Fruit fly (Drosophila melanogaster) whole organism: ENCODE results near the gene fig.

ENCODE experiments used
- CG8478 ChIP-seq: fragments of >200 bp; optimal IDR thresholded peaks from 2 replicates; lab custom pipeline; 2018; ENCODE audit warnings: inconsistent platforms
- pan ChIP-seq: fragments of >200 bp; optimal IDR thresholded peaks from 2 replicates; lab custom pipeline; 2017
- usp ChIP-seq: fragments of >200 bp; optimal IDR thresholded peaks from 2 replicates; lab custom pipeline; 2017; ENCODE audit warnings: missing biosample characterization, missing genetic modification characterization, mixed read lengths

dm6 chr3R:29777213-29777612 is 3.0 kb downstream of the fig start:
- TF ChIP-seq pan (lab: Kevin White, UChicago) (no peak), CG8478 (lab: Kevin White, UChicago) (no peak), usp (GFP tag; lab: Kevin White, UChicago) (no peak)
